Fruit fly (Drosophila melanogaster) whole organism: ENCODE data around the gene barc.

Experiments used
- CG8478 ChIP-seq: fragments of >200 bp; optimal IDR thresholded peaks from 2 replicates; lab custom pipeline; 2018; ENCODE audit warnings: inconsistent platforms
- Dll ChIP-seq: fragments of >200 bp; optimal IDR thresholded peaks from 2 replicates; lab custom pipeline; 2017
- EcR ChIP-seq, 2 experiments: fragments of >200 bp; optimal IDR thresholded peaks; 2 replicates each; lab custom pipeline; 2017; ENCODE audit warnings: missing biosample characterization in 2 of 2, missing genetic modification characterization in 2 of 2, missing genetic modification reagents in 2 of 2
- pan ChIP-seq: fragments of >200 bp; optimal IDR thresholded peaks from 2 replicates; lab custom pipeline; 2017
- psq ChIP-seq: fragments of >200 bp; optimal IDR thresholded peaks from 2 replicates; lab custom pipeline; 2017
- usp ChIP-seq: fragments of >200 bp; optimal IDR thresholded peaks from 2 replicates; lab custom pipeline; 2017; ENCODE audit warnings: missing biosample characterization, missing genetic modification characterization, mixed read lengths

dm6 chr3L:21406638-21407037 is 26.3 kb downstream of the barc start, which contains the start of gene sa:
- no peak for TF ChIP-seq pan
- TF ChIP-seq EcR (GFP tag; optimal IDR thresholded peaks at IDR 0.05; lab: Kevin White, UChicago), result no peak
- no peak for TF ChIP-seq usp (GFP tag; lab: Kevin White, UChicago)
- TF ChIP-seq psq, result no peak
- TF ChIP-seq Dll (lab: Kevin White, UChicago), result no peak
- no peak for TF ChIP-seq CG8478
